Worm (Caenorhabditis elegans) whole organism, mixed stage, embryonic: Measurements from ENCODE around the gene srh-17.

Experiments
- M03D4.4 ChIP-seq: sonication (generic microtip); optimal IDR thresholded peaks from 2 replicates; lab custom pipeline; 2017; ENCODE audit warnings: mild to moderate bottlenecking, missing genetic modification characterization, missing compliant biosample characterization
- blmp-1 ChIP-seq: fragments of 150-350 bp; optimal IDR thresholded peaks from 2 replicates; lab custom pipeline; 2014; ENCODE audit warnings: missing biosample characterization, missing genetic modification characterization
- ceh-39 ChIP-seq: fragments of 150-350 bp; optimal IDR thresholded peaks from 2 replicates; lab custom pipeline; 2014; ENCODE audit warnings: missing biosample characterization, missing genetic modification characterization
- ceh-43 ChIP-seq: fragments of 200-800 bp; sonication (Bioruptor generic); optimal IDR thresholded peaks from 2 replicates; lab custom pipeline; 2018; ENCODE audit warnings: mild to moderate bottlenecking, missing genetic modification characterization, moderate library complexity, missing compliant biosample characterization
- ceh-83 ChIP-seq: fragments of 200-800 bp; sonication (Bioruptor generic); optimal IDR thresholded peaks from 2 replicates; lab custom pipeline; 2018; ENCODE audit warnings: mild to moderate bottlenecking, missing genetic modification characterization, missing compliant biosample characterization
- ces-1 ChIP-seq: fragments of 150-350 bp; optimal IDR thresholded peaks from 2 replicates; lab custom pipeline; 2014; ENCODE audit warnings: missing biosample characterization, missing genetic modification reagents, missing genetic modification characterization
- cnd-1 ChIP-seq: fragments of 200-800 bp; sonication (Bioruptor generic); optimal IDR thresholded peaks from 2 replicates; lab custom pipeline; 2018; ENCODE audit warnings: mild to moderate bottlenecking, missing genetic modification characterization, missing compliant biosample characterization
- drap-1 ChIP-seq: fragments of 200-800 bp; sonication (Bioruptor generic); optimal IDR thresholded peaks from 3 replicates; lab custom pipeline; 2018; ENCODE audit warnings: mild to moderate bottlenecking, missing genetic modification characterization, missing compliant biosample characterization
- elt-3 ChIP-seq: fragments of 150-350 bp; optimal IDR thresholded peaks from 2 replicates; lab custom pipeline; 2014; ENCODE audit warnings: missing biosample characterization, missing genetic modification characterization
- flh-1 ChIP-seq: fragments of 200-800 bp; sonication (Bioruptor generic); optimal IDR thresholded peaks from 2 replicates; lab custom pipeline; 2018; ENCODE audit warnings: mild to moderate bottlenecking, missing genetic modification characterization, moderate library complexity, missing compliant biosample characterization
- ham-2 ChIP-seq: fragments of 200-800 bp; sonication (Bioruptor generic); optimal IDR thresholded peaks from 2 replicates; lab custom pipeline; 2018; ENCODE audit warnings: mild to moderate bottlenecking, missing genetic modification characterization, missing compliant biosample characterization
- hlh-1 ChIP-seq: fragments of 150-350 bp; optimal IDR thresholded peaks from 2 replicates; lab custom pipeline; 2014; ENCODE audit warnings: missing biosample characterization, missing genetic modification reagents, missing genetic modification characterization
- lin-13 ChIP-seq: fragments of 150-350 bp; optimal IDR thresholded peaks from 2 replicates; lab custom pipeline; 2014; ENCODE audit warnings: missing biosample characterization, missing genetic modification characterization
- lin-32 ChIP-seq: fragments of 200-800 bp; sonication (Bioruptor generic); optimal IDR thresholded peaks from 2 replicates; lab custom pipeline; 2018; ENCODE audit warnings: mild to moderate bottlenecking, missing genetic modification characterization, missing compliant biosample characterization
- lsy-2 ChIP-seq: fragments of 150-350 bp; optimal IDR thresholded peaks from 2 replicates; lab custom pipeline; 2014; ENCODE audit warnings: missing biosample characterization, missing genetic modification characterization
- mab-5 ChIP-seq: fragments of 150-350 bp; optimal IDR thresholded peaks from 2 replicates; lab custom pipeline; 2014; ENCODE audit warnings: missing biosample characterization, missing genetic modification characterization
- mep-1 ChIP-seq: fragments of 150-350 bp; optimal IDR thresholded peaks from 2 replicates; lab custom pipeline; 2017; ENCODE audit warnings: missing biosample characterization, missing genetic modification reagents, missing genetic modification characterization, inconsistent platforms
- mls-2 ChIP-seq: sonication (generic microtip); optimal IDR thresholded peaks from 2 replicates; lab custom pipeline; 2016; ENCODE audit warnings: mild to moderate bottlenecking, missing genetic modification characterization, moderate library complexity, missing compliant biosample characterization
- nhr-12 ChIP-seq: fragments of 150-350 bp; optimal IDR thresholded peaks from 2 replicates; lab custom pipeline; 2014; ENCODE audit warnings: missing biosample characterization, missing genetic modification characterization
- nhr-2 ChIP-seq: fragments of 150-350 bp; optimal IDR thresholded peaks from 2 replicates; lab custom pipeline; 2014; ENCODE audit warnings: missing biosample characterization, missing genetic modification characterization
- nhr-237 ChIP-seq: fragments of 150-350 bp; optimal IDR thresholded peaks from 2 replicates; lab custom pipeline; 2014; ENCODE audit warnings: missing biosample characterization, missing genetic modification characterization
- nhr-28 ChIP-seq: fragments of 150-350 bp; optimal IDR thresholded peaks from 2 replicates; lab custom pipeline; 2014; ENCODE audit warnings: missing biosample characterization, missing genetic modification characterization
- nhr-76 ChIP-seq: sonication (generic microtip); optimal IDR thresholded peaks from 2 replicates; lab custom pipeline; 2017; ENCODE audit warnings: missing biosample characterization, missing genetic modification characterization
- pha-4 ChIP-seq: fragments of 150-350 bp; optimal IDR thresholded peaks from 2 replicates; lab custom pipeline; 2018; ENCODE audit warnings: missing biosample characterization, missing genetic modification reagents, missing genetic modification characterization
- sem-2 ChIP-seq: fragments of 200-800 bp; sonication (Bioruptor generic); optimal IDR thresholded peaks from 2 replicates; lab custom pipeline; 2018; ENCODE audit warnings: mild to moderate bottlenecking, missing genetic modification characterization, missing compliant biosample characterization
- snpc-4 ChIP-seq: fragments of 150-350 bp; optimal IDR thresholded peaks from 2 replicates; lab custom pipeline; 2014; ENCODE audit warnings: missing biosample characterization, missing genetic modification characterization
- sptf-1 ChIP-seq: sonication (generic microtip); optimal IDR thresholded peaks from 2 replicates; lab custom pipeline; 2017; ENCODE audit warnings: mild to moderate bottlenecking, missing genetic modification characterization, moderate library complexity, missing compliant biosample characterization
- tbx-8 ChIP-seq: fragments of 200-800 bp; sonication (Bioruptor generic); optimal IDR thresholded peaks from 2 replicates; lab custom pipeline; 2018; ENCODE audit warnings: mild to moderate bottlenecking, missing genetic modification characterization, moderate library complexity, missing compliant biosample characterization
- unc-39 ChIP-seq: fragments of 150-350 bp; optimal IDR thresholded peaks from 2 replicates; lab custom pipeline; 2014; ENCODE audit warnings: missing biosample characterization, missing genetic modification characterization
- unc-62 ChIP-seq: fragments of 150-350 bp; optimal IDR thresholded peaks from 2 replicates; lab custom pipeline; 2014; ENCODE audit warnings: missing biosample characterization, missing genetic modification reagents, missing genetic modification characterization
- zip-8 ChIP-seq: fragments of 150-350 bp; optimal IDR thresholded peaks from 2 replicates; lab custom pipeline; 2014; ENCODE audit warnings: missing biosample characterization, missing genetic modification characterization
- ztf-11 ChIP-seq: fragments of 150-350 bp; optimal IDR thresholded peaks from 2 replicates; lab custom pipeline; 2014; ENCODE audit warnings: missing biosample characterization, missing genetic modification characterization

Gene srh-17

DNA sequence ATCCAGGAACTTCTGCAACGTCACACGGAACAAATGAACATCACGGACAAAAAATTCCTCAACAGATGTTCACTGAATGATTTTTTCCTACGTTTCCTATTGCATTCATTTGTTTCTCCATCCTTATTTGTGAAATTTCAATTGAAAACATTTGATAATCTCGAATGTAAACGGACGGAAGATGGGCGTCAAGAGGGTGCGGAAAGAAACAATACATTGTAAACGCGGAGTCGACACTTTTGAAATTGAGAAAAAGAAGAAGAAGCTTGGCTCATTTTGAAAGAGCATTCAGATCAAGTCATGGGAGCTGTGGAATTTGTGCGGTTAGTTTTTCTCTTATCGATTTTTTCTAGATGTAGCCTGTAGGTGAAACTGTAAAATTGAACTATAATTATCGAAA is 1.9 kb downstream of the srh-17 start, which contains the start of gene C47E8.9:
Gene C47E8.9, plus strand, starts transcription at position 301 of the 400 bp plus-strand sequence.
- TF ChIP-seq ces-1: no peak
- TF ChIP-seq pha-4 (tag; lab: Kevin White, UChicago): no peak
- TF ChIP-seq unc-39 (tag; lab: Kevin White, UChicago): no peak
- no peak for TF ChIP-seq ceh-39 (tag; lab: Kevin White, UChicago)
- no peak for TF ChIP-seq nhr-28 (tag; lab: Kevin White, UChicago)

DNA sequence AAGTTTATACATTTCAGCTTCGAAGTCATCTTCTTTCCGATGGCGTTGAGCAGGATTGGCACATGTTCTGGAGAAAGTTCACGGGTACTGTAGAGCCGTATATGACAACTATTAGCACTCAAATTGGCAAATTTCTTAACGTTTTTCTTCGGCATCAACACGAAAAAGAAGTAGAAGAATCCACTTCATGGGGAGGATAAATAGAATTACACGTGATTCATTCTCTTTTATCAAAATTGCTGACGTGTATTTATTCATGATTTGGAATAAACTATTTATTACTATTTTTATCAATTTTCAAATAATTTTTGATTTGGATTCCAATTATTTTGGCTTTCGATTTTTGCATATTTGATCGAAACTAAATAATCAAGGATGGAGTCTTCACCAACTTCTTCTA is 4.6 kb downstream of the srh-17 start, which contains the start of gene C47E8.1:
Gene C47E8.1, plus strand, starts transcription at position 301 of the 400 bp plus-strand sequence.
- TF ChIP-seq nhr-76 (tag; lab: Kevin White, UChicago) (no peak), drap-1 (GFP tag; lab: Kevin White, UChicago) (no peak), ztf-11 (tag; lab: Kevin White, UChicago) (no peak), blmp-1 (no peak), lsy-2 (tag; lab: Kevin White, UChicago) (no peak), ceh-83 (GFP tag; lab: Kevin White, UChicago) (no peak), snpc-4 (tag; lab: Kevin White, UChicago) (no peak), nhr-237 (tag; lab: Kevin White, UChicago) (no peak), tbx-8 (GFP tag; lab: Kevin White, UChicago) (no peak), flh-1 (GFP tag; lab: Kevin White, UChicago) (no peak), mab-5 (no peak), lin-13 (tag; lab: Kevin White, UChicago) (no peak), ceh-43 (GFP tag; lab: Kevin White, UChicago) (no peak), zip-8 (tag; lab: Kevin White, UChicago) (no peak), ham-2 (no peak), sem-2 (GFP tag; lab: Kevin White, UChicago) (no peak), nhr-12 (tag; lab: Kevin White, UChicago) (no peak), nhr-2 (tag; lab: Kevin White, UChicago) (no peak), sptf-1 (tag; lab: Kevin White, UChicago) (no peak)

DNA sequence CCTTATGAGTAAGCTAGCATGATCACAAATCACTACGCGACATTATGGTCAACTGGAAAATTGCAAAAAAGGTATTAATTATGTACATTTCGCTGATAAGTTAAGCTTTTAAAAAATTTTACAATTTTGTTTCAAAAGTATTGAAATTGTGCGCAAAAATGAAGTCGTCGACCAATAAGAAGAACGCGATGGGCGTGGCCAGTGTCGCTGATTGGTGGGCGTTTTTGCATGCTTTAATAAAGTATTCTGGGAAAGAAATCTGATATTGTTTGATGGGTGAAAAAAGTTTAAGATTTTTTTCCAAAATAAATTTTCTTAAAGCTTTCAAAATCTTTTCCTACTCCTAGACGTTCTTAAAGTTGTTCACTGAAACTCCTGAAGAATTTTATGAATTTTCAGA is 17.2 kb downstream of the srh-17 start:
- TF ChIP-seq nhr-237 (tag; lab: Kevin White, UChicago): no peak
- no peak for TF ChIP-seq snpc-4 (tag; lab: Kevin White, UChicago)
- TF ChIP-seq zip-8 (tag; lab: Kevin White, UChicago): no peak
- TF ChIP-seq elt-3 (tag; lab: Kevin White, UChicago): no peak
- TF ChIP-seq nhr-28 (tag; lab: Kevin White, UChicago): no peak
- no peak for TF ChIP-seq sem-2 (GFP tag; lab: Kevin White, UChicago)
- no peak for TF ChIP-seq mab-5
- no peak for TF ChIP-seq sptf-1 (tag; lab: Kevin White, UChicago)
- no peak for TF ChIP-seq lsy-2 (tag; lab: Kevin White, UChicago)
- no peak for TF ChIP-seq nhr-12 (tag; lab: Kevin White, UChicago)
- no peak for TF ChIP-seq ceh-39 (tag; lab: Kevin White, UChicago)
- TF ChIP-seq ceh-83 (GFP tag; lab: Kevin White, UChicago): no peak
- TF ChIP-seq drap-1 (GFP tag; lab: Kevin White, UChicago): no peak

DNA sequence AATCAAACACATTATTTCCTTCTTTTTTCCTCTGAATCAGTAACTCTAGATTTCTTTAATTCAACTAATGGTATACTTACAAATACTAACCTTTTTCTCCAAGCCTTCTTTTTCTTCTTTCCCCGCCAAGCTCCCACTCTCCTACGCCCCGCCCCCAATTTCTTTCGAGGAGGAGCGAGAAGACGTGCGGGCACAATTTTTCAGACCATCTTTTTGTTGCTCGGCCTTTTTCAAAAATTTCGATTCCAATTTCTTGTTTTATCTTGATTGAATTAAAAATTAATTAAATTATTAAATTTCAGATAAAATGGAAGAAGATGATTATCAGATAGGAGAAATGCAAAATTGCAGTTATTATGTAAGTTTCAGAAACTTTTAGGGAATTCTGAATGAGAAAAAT is 18.9 kb downstream of the srh-17 start, which contains the start of gene C47E8.3:
Gene C47E8.3, plus strand, starts transcription at position 301 of the 400 bp plus-strand sequence.
- TF ChIP-seq zip-8 (tag; lab: Kevin White, UChicago) (no peak), unc-39 (tag; lab: Kevin White, UChicago) (no peak), ceh-39 (tag; lab: Kevin White, UChicago) (no peak), cnd-1 (tag; lab: Kevin White, UChicago) (no peak), sem-2 (GFP tag; lab: Kevin White, UChicago) (no peak), pha-4 (tag; lab: Kevin White, UChicago) (no peak), flh-1 (GFP tag; lab: Kevin White, UChicago) (no peak), mep-1 (tag; lab: Kevin White, UChicago) (no peak), nhr-237 (tag; lab: Kevin White, UChicago) (no peak), hlh-1 (no peak), M03D4.4 (tag; lab: Kevin White, UChicago) (no peak), ham-2 (no peak), sptf-1 (tag; lab: Kevin White, UChicago) (no peak), blmp-1 (no peak), lsy-2 (tag; lab: Kevin White, UChicago) (no peak), lin-32 (GFP tag; lab: Kevin White, UChicago) (no peak), mab-5 (no peak)

DNA sequence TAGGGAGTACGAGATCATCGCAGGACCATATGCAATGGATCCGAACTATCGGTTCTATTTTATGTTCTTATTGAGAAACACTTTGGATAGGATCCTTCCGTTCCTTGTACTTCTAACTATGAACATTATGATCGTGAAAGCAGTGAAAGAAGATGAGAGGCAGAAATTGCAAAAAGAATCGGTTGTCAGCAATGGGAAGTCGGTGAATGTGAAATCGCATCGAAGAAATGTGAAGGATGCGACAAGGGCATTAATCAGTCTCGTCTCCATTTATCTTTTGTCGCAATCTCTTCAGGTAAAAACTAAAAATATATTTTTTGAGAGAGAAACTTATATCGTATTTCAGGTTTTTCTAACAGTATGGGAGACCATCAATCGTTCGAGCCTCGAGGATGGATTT is 21.8 kb downstream of the srh-17 start:
- TF ChIP-seq nhr-237 (tag; lab: Kevin White, UChicago) (no peak), unc-62 (no peak), blmp-1 (no peak), ztf-11 (tag; lab: Kevin White, UChicago) (no peak), lsy-2 (tag; lab: Kevin White, UChicago) (no peak), ceh-39 (tag; lab: Kevin White, UChicago) (no peak), snpc-4 (tag; lab: Kevin White, UChicago) (no peak), sptf-1 (tag; lab: Kevin White, UChicago) (no peak), elt-3 (tag; lab: Kevin White, UChicago) (no peak), mls-2 (tag; lab: Kevin White, UChicago) (no peak), zip-8 (tag; lab: Kevin White, UChicago) (no peak), hlh-1 (no peak), ces-1 (no peak), nhr-28 (tag; lab: Kevin White, UChicago) (no peak), cnd-1 (tag; lab: Kevin White, UChicago) (no peak)
